Worm (Caenorhabditis elegans) whole organism, L1 larva: ENCODE measurements around the gene bmy-1.

Experiments used
- C16A3.4 ChIP-seq: fragments of 150-350 bp; optimal IDR thresholded peaks from 2 replicates; lab custom pipeline; 2014; ENCODE audit warnings: missing biosample characterization, missing genetic modification characterization
- Y116A8C.19 ChIP-seq: sonication (generic microtip); optimal IDR thresholded peaks from 2 replicates; lab custom pipeline; 2016; ENCODE audit warnings: missing compliant biosample characterization, missing genetic modification characterization, borderline replicate concordance
- alr-1 ChIP-seq: fragments of 200-800 bp; sonication (Bioruptor generic); optimal IDR thresholded peaks from 2 replicates; lab custom pipeline; 2018; ENCODE audit warnings: borderline replicate concordance, mild to moderate bottlenecking, missing genetic modification characterization, missing compliant biosample characterization
- ama-1 ChIP-seq: fragments of 150-350 bp; optimal IDR thresholded peaks from 2 replicates; lab custom pipeline; 2014
- blmp-1 ChIP-seq: fragments of 150-350 bp; optimal IDR thresholded peaks from 2 replicates; lab custom pipeline; 2014; ENCODE audit warnings: missing biosample characterization, missing genetic modification characterization
- ceh-8 ChIP-seq: fragments of 200-800 bp; sonication (Bioruptor generic); optimal IDR thresholded peaks from 2 replicates; lab custom pipeline; 2018; ENCODE audit warnings: mild to moderate bottlenecking, missing genetic modification characterization, moderate library complexity, missing compliant biosample characterization
- ceh-82 ChIP-seq, 3 experiments: fragments of 150-350 bp in 1 of 3; sonication (generic microtip) in 2 of 3; optimal IDR thresholded peaks; 2 replicates each; lab custom pipeline; 2014 to 2017; ENCODE audit warnings: missing biosample characterization in 3 of 3, missing genetic modification characterization in 3 of 3
- ceh-90 ChIP-seq: sonication (generic microtip); optimal IDR thresholded peaks from 2 replicates; lab custom pipeline; 2016; ENCODE audit warnings: missing genetic modification characterization, missing compliant biosample characterization
- dpl-1 ChIP-seq, 3 experiments: fragments of 150-350 bp in 2 of 3; sonication (generic microtip) in 1 of 3; optimal IDR thresholded peaks; 2 replicates each; lab custom pipeline; 2014 to 2017; ENCODE audit warnings: missing biosample characterization in 3 of 3, missing genetic modification characterization in 3 of 3, missing genetic modification reagents in 3 of 3
- dsc-1 ChIP-seq: sonication (generic microtip); optimal IDR thresholded peaks from 2 replicates; lab custom pipeline; 2016; ENCODE audit warnings: mild to moderate bottlenecking, missing genetic modification characterization, missing compliant biosample characterization
- efl-1 ChIP-seq, 4 experiments: fragments of 150-350 bp; optimal IDR thresholded peaks in 3 of 4; peaks in 1 of 4; 1 replicate in 1 of 4; 2 replicates in 3 of 4; lab custom pipeline; 2014; ENCODE audit warnings: missing biosample characterization in 2 of 4, missing genetic modification characterization in 2 of 4, missing genetic modification reagents in 2 of 4
- egl-13 ChIP-seq: sonication (generic microtip); optimal IDR thresholded peaks from 2 replicates; lab custom pipeline; 2016; ENCODE audit warnings: missing genotype, missing genetic modification reagents, missing genetic modification characterization, missing compliant biosample characterization
- elt-2 ChIP-seq: sonication (generic microtip); optimal IDR thresholded peaks from 2 replicates; lab custom pipeline; 2016; ENCODE audit warnings: missing genetic modification characterization, mild to moderate bottlenecking, inconsistent platforms, missing compliant biosample characterization, missing genetic modification reagents
- fkh-8 ChIP-seq: sonication (generic microtip); optimal IDR thresholded peaks from 2 replicates; lab custom pipeline; 2016; ENCODE audit warnings: mild to moderate bottlenecking, missing genetic modification characterization, missing compliant biosample characterization
- grh-1 ChIP-seq: fragments of 200-800 bp; sonication (Bioruptor generic); IDR thresholded peaks from 2 replicates; pipeline ENCODE4 v1.3.6; 2022; ENCODE audit warnings: missing genetic modification reagents, missing genetic modification characterization, missing compliant biosample characterization
- hpl-2 ChIP-seq: fragments of 150-350 bp; optimal IDR thresholded peaks from 2 replicates; lab custom pipeline; 2014; ENCODE audit warnings: missing biosample characterization, missing genetic modification reagents, missing genetic modification characterization
- jun-1 ChIP-seq: fragments of 150-350 bp; optimal IDR thresholded peaks from 2 replicates; lab custom pipeline; 2014; ENCODE audit warnings: missing biosample characterization, missing genetic modification reagents, missing genetic modification characterization
- lin-14 ChIP-seq: fragments of 200-800 bp; sonication (Bioruptor generic); optimal IDR thresholded peaks from 2 replicates; lab custom pipeline; 2018; ENCODE audit warnings: mild to moderate bottlenecking, missing genetic modification characterization, moderate library complexity, missing compliant biosample characterization
- lin-35 ChIP-seq, 2 experiments: fragments of 150-350 bp; optimal IDR thresholded peaks; 2 replicates each; lab custom pipeline; 2014; ENCODE audit warnings: missing biosample characterization in 2 of 2, missing genetic modification characterization in 2 of 2, missing genetic modification reagents in 2 of 2
- lin-39 ChIP-seq: fragments of 150-350 bp; optimal IDR thresholded peaks from 2 replicates; lab custom pipeline; 2014; ENCODE audit warnings: missing biosample characterization, missing genetic modification reagents, missing genetic modification characterization
- lsy-2 ChIP-seq, 2 experiments: fragments of 150-350 bp; optimal IDR thresholded peaks; 2 replicates each; lab custom pipeline; 2014; ENCODE audit warnings: missing biosample characterization in 2 of 2, missing genetic modification characterization in 2 of 2
- mdl-1 ChIP-seq, 2 experiments: fragments of 150-350 bp; optimal IDR thresholded peaks; 2 replicates each; lab custom pipeline; 2014 to 2017; ENCODE audit warnings: missing biosample characterization in 2 of 2, missing genetic modification characterization in 2 of 2, inconsistent platforms in 1 of 2
- mep-1 ChIP-seq: fragments of 150-350 bp; optimal IDR thresholded peaks from 2 replicates; lab custom pipeline; 2014; ENCODE audit warnings: missing biosample characterization, missing genetic modification characterization
- nhr-11 ChIP-seq: fragments of 150-350 bp; optimal IDR thresholded peaks from 2 replicates; lab custom pipeline; 2014; ENCODE audit warnings: missing biosample characterization, missing genetic modification characterization
- nhr-12 ChIP-seq: sonication (generic microtip); optimal IDR thresholded peaks from 2 replicates; lab custom pipeline; 2017; ENCODE audit warnings: missing biosample characterization, missing genetic modification characterization
- nhr-20 ChIP-seq: sonication (generic microtip); optimal IDR thresholded peaks from 2 replicates; lab custom pipeline; 2016; ENCODE audit warnings: mild to moderate bottlenecking, missing genetic modification characterization, missing compliant biosample characterization
- nhr-47 ChIP-seq: sonication (generic microtip); optimal IDR thresholded peaks from 2 replicates; lab custom pipeline; 2016; ENCODE audit warnings: mild to moderate bottlenecking, missing genetic modification characterization, moderate library complexity, missing compliant biosample characterization
- nhr-71 ChIP-seq: sonication (generic microtip); optimal IDR thresholded peaks from 2 replicates; lab custom pipeline; 2016; ENCODE audit warnings: mild to moderate bottlenecking, missing genetic modification characterization, moderate library complexity, missing compliant biosample characterization
- nhr-77 ChIP-seq: fragments of 150-350 bp; optimal IDR thresholded peaks from 2 replicates; lab custom pipeline; 2014; ENCODE audit warnings: missing biosample characterization, missing genetic modification characterization
- pqm-1 ChIP-seq: sonication (generic microtip); optimal IDR thresholded peaks from 3 replicates; lab custom pipeline; 2017; ENCODE audit warnings: missing biosample characterization, missing genetic modification characterization
- rnt-1 ChIP-seq: sonication (generic microtip); optimal IDR thresholded peaks from 2 replicates; lab custom pipeline; 2016; ENCODE audit warnings: mild to moderate bottlenecking, missing genetic modification characterization, moderate library complexity, missing compliant biosample characterization
- skn-1 ChIP-seq: fragments of 150-350 bp; optimal IDR thresholded peaks from 2 replicates; lab custom pipeline; 2014; ENCODE audit warnings: missing biosample characterization, missing genetic modification characterization
- snu-23 ChIP-seq: sonication (generic microtip); optimal IDR thresholded peaks from 2 replicates; lab custom pipeline; 2016; ENCODE audit warnings: missing genetic modification characterization, missing compliant biosample characterization
- swsn-7 ChIP-seq: sonication (generic microtip); optimal IDR thresholded peaks from 2 replicates; lab custom pipeline; 2016; ENCODE audit warnings: missing genetic modification characterization, missing compliant biosample characterization
- tlp-1 ChIP-seq: fragments of 150-350 bp; optimal IDR thresholded peaks from 2 replicates; lab custom pipeline; 2014; ENCODE audit warnings: missing biosample characterization, missing genetic modification characterization
- unc-130 ChIP-seq: fragments of 150-350 bp; optimal IDR thresholded peaks from 2 replicates; lab custom pipeline; 2017; ENCODE audit warnings: missing biosample characterization, missing genetic modification characterization, inconsistent platforms
- unc-30 ChIP-seq: sonication (generic microtip); optimal IDR thresholded peaks from 2 replicates; lab custom pipeline; 2017; ENCODE audit warnings: missing biosample characterization, missing genetic modification characterization
- unc-98 ChIP-seq: fragments of 200-800 bp; sonication (Bioruptor generic); IDR thresholded peaks from 2 replicates; pipeline ENCODE4 v1.3.6; 2022; ENCODE audit warnings: missing genetic modification characterization, missing compliant biosample characterization
- xbp-1 ChIP-seq: sonication (generic microtip); optimal IDR thresholded peaks from 2 replicates; lab custom pipeline; 2016; ENCODE audit warnings: missing genetic modification characterization, missing compliant biosample characterization
- zag-1 ChIP-seq: fragments of 150-350 bp; optimal IDR thresholded peaks from 2 replicates; lab custom pipeline; 2014; ENCODE audit warnings: missing biosample characterization, missing genetic modification characterization

The bmy-1 gene

DNA sequence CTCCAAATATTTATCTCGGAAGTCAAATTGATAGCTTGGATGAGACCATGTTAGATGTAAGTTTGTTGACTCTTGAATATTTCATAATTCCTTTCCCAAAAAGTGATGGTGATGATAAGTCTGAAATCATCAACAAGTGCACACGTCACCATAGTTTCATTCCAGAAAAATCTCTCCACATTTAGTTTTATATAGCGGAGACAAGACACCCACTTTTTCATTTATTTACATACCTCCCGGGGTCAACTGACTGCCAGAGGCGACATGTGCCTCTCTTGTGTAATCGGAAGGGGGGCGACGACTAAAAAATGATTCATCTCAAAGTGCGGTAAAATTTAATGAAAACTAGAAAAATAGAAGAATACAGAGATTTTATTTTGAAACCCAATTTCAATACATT lies 20.2 kb upstream of the bmy-1 start:
- TF ChIP-seq tlp-1: no peak
- peak; percentile 76 for TF ChIP-seq skn-1 (tag; lab: Kevin White, UChicago)
- peak in 1 of 2 experiments; percentile 7 for TF ChIP-seq efl-1 (optimal IDR thresholded peaks at IDR 0.05; lab: Kevin White, UChicago)
- no peak for TF ChIP-seq efl-1 (GFP tag; optimal IDR thresholded peaks at IDR 0.05 in 1 of 2; lab: Kevin White, UChicago)
- peak in 1 of 2 experiments; percentile 45 for TF ChIP-seq lin-35 (GFP tag; optimal IDR thresholded peaks at IDR 0.05; lab: Kevin White, UChicago)
- TF ChIP-seq C16A3.4 (tag; lab: Kevin White, UChicago): peak; percentile 12
- TF ChIP-seq grh-1 (GFP tag; lab: Robert Waterston, UW): no peak
- TF ChIP-seq rnt-1 (tag; lab: Kevin White, UChicago): peak; percentile 19
- peak; percentile 65 for TF ChIP-seq nhr-71 (tag; lab: Kevin White, UChicago)
- peak; percentile 52 for TF ChIP-seq jun-1 (tag; lab: Kevin White, UChicago)
- TF ChIP-seq lin-39 (tag; lab: Kevin White, UChicago): no peak
- peak; percentile 1 for TF ChIP-seq unc-130
- TF ChIP-seq egl-13 (tag; lab: Kevin White, UChicago): peak; percentile 37
- peak; percentile 55 for TF ChIP-seq mep-1 (tag; lab: Kevin White, UChicago)
- peak; percentile 3 for TF ChIP-seq ceh-8 (GFP tag; lab: Kevin White, UChicago)
- peak; percentile 40 for TF ChIP-seq snu-23 (GFP tag; lab: Kevin White, UChicago)
- TF ChIP-seq mdl-1 (tag; optimal IDR thresholded peaks at IDR 0.05; lab: Kevin White, UChicago): peak in 1 of 2 experiments; percentile 45
- peak in 1 of 3 experiments; percentile 15 for TF ChIP-seq dpl-1 (GFP tag; optimal IDR thresholded peaks at IDR 0.05; lab: Kevin White, UChicago)
- TF ChIP-seq zag-1 (tag; lab: Kevin White, UChicago): no peak
- TF ChIP-seq lsy-2 (tag; optimal IDR thresholded peaks at IDR 0.05; lab: Kevin White, UChicago): peak in 1 of 2 experiments; percentile 51
- TF ChIP-seq swsn-7 (tag; lab: Kevin White, UChicago): peak; percentile 28
- TF ChIP-seq nhr-77: peak; percentile 18
- peak; percentile 48 for TF ChIP-seq fkh-8
- peak; percentile 32 for TF ChIP-seq nhr-47 (tag; lab: Kevin White, UChicago)
- TF ChIP-seq hpl-2 (GFP tag; lab: Kevin White, UChicago): no peak
- peak; percentile 72 for TF ChIP-seq lin-14
- TF ChIP-seq nhr-11 (tag; lab: Kevin White, UChicago): no peak
- TF ChIP-seq ceh-82 (tag; optimal IDR thresholded peaks at IDR 0.05; lab: Kevin White, UChicago): no peak
- TF ChIP-seq nhr-20 (tag; lab: Kevin White, UChicago): peak; percentile 51
- peak; percentile 82 for TF ChIP-seq elt-2
- peak; percentile 23 for TF ChIP-seq xbp-1
- TF ChIP-seq ceh-90 (tag; lab: Kevin White, UChicago): no peak
- no peak for TF ChIP-seq blmp-1 (tag; lab: Kevin White, UChicago)
- TF ChIP-seq unc-98: no peak
- no peak for TF ChIP-seq nhr-12 (tag; lab: Kevin White, UChicago)

DNA sequence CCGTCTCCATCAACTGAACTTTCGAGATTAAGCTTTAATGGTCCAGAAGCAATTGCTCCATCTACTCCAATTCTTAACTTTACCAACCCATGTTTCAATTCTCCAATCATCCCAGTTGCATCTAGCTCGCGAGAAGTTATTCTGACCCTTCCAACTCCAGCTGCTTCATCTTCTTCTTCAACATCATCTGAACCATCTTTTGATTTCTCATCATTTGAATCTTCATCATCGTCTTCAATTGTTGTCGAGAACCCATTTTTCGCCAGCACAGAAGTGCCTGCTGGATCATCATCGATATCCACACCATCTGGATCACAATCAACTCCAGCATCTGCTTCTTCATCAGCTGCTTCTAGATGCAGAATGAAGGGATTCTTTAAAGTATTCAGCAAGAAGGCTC lies 18.9 kb upstream of the bmy-1 start:
- TF ChIP-seq ceh-82 (tag; optimal IDR thresholded peaks at IDR 0.05; lab: Kevin White, UChicago) (peak in 1 of 3 experiments; percentile 4), ama-1 (lab: Kevin White, UChicago) (peak; percentile 25), alr-1 (tag; lab: Kevin White, UChicago) (no peak), Y116A8C.19 (tag; lab: Kevin White, UChicago) (no peak), C16A3.4 (tag; lab: Kevin White, UChicago) (no peak), pqm-1 (tag; lab: Kevin White, UChicago) (no peak), unc-30 (tag; lab: Kevin White, UChicago) (no peak), dsc-1 (no peak)
